Worm (Caenorhabditis elegans) whole organism, mixed stage, embryonic: ENCODE data around the gene F13E9.5.

Experiments
- blmp-1 ChIP-seq: fragments of 150-350 bp; optimal IDR thresholded peaks from 2 replicates; lab custom pipeline; 2014; ENCODE audit warnings: missing biosample characterization, missing genetic modification characterization
- ces-1 ChIP-seq: fragments of 150-350 bp; optimal IDR thresholded peaks from 2 replicates; lab custom pipeline; 2014; ENCODE audit warnings: missing biosample characterization, missing genetic modification reagents, missing genetic modification characterization
- elt-1 ChIP-seq: sonication (generic microtip); optimal IDR thresholded peaks from 2 replicates; lab custom pipeline; 2017; ENCODE audit warnings: missing genetic modification characterization, mild to moderate bottlenecking, missing compliant biosample characterization, antibody characterized with exemption, moderate library complexity, borderline replicate concordance; ENCODE audit not compliant: insufficient read depth
- elt-3 ChIP-seq: fragments of 150-350 bp; optimal IDR thresholded peaks from 2 replicates; lab custom pipeline; 2014; ENCODE audit warnings: missing biosample characterization, missing genetic modification characterization
- hlh-1 ChIP-seq: fragments of 150-350 bp; optimal IDR thresholded peaks from 2 replicates; lab custom pipeline; 2014; ENCODE audit warnings: missing biosample characterization, missing genetic modification reagents, missing genetic modification characterization
- mep-1 ChIP-seq: fragments of 150-350 bp; optimal IDR thresholded peaks from 2 replicates; lab custom pipeline; 2017; ENCODE audit warnings: missing biosample characterization, missing genetic modification reagents, missing genetic modification characterization, inconsistent platforms
- nhr-2 ChIP-seq: fragments of 150-350 bp; optimal IDR thresholded peaks from 2 replicates; lab custom pipeline; 2014; ENCODE audit warnings: missing biosample characterization, missing genetic modification characterization
- nhr-237 ChIP-seq: fragments of 150-350 bp; optimal IDR thresholded peaks from 2 replicates; lab custom pipeline; 2014; ENCODE audit warnings: missing biosample characterization, missing genetic modification characterization
- pha-4 ChIP-seq: fragments of 150-350 bp; optimal IDR thresholded peaks from 2 replicates; lab custom pipeline; 2018; ENCODE audit warnings: missing biosample characterization, missing genetic modification reagents, missing genetic modification characterization
- snpc-4 ChIP-seq: fragments of 150-350 bp; optimal IDR thresholded peaks from 2 replicates; lab custom pipeline; 2014; ENCODE audit warnings: missing biosample characterization, missing genetic modification characterization
- unc-39 ChIP-seq: fragments of 150-350 bp; optimal IDR thresholded peaks from 2 replicates; lab custom pipeline; 2014; ENCODE audit warnings: missing biosample characterization, missing genetic modification characterization
- unc-62 ChIP-seq: fragments of 150-350 bp; optimal IDR thresholded peaks from 2 replicates; lab custom pipeline; 2014; ENCODE audit warnings: missing biosample characterization, missing genetic modification reagents, missing genetic modification characterization
- ztf-11 ChIP-seq: fragments of 150-350 bp; optimal IDR thresholded peaks from 2 replicates; lab custom pipeline; 2014; ENCODE audit warnings: missing biosample characterization, missing genetic modification characterization

- TF ChIP-seq nhr-237 (tag; lab: Kevin White, UChicago) (no peak), nhr-2 (tag; lab: Kevin White, UChicago) (no peak), mep-1 (tag; lab: Kevin White, UChicago) (no peak), hlh-1 (tag; lab: Kevin White, UChicago) (no peak), elt-1 (no peak), snpc-4 (tag; lab: Kevin White, UChicago) (no peak), unc-39 (tag; lab: Kevin White, UChicago) (no peak), unc-62 (GFP tag; lab: Kevin White, UChicago) (no peak), ces-1 (GFP tag; lab: Kevin White, UChicago) (no peak), blmp-1 (no peak), elt-3 (no peak), ztf-11 (tag; lab: Kevin White, UChicago) (no peak), pha-4 (tag; lab: Kevin White, UChicago) (no peak)
Measured at ce11 chrIV:10913081-10913480, 28.9 kb upstream of the F13E9.5 start, which contains the start of gene ZK593.2.
